Worm (Caenorhabditis elegans): ENCODE measurements around the gene nyn-1.

The nyn-1 gene

ce11 chrIV:13687631-13688030 is 816 bp upstream of the nyn-1 start:
- no peak for TF ChIP-seq flt-1 (GFP tag; IDR thresholded peaks at IDR 0.05)
- no peak for TF ChIP-seq ceh-36 (tag; optimal IDR thresholded peaks at IDR 0.05)
- no peak for TF ChIP-seq aly-1 (tag; optimal IDR thresholded peaks at IDR 0.05)
- no peak for TF ChIP-seq scrt-1 (GFP tag; IDR thresholded peaks at IDR 0.05)
- no peak for TF ChIP-seq ceh-13 (GFP tag; optimal IDR thresholded peaks at IDR 0.05)
- TF ChIP-seq tbx-11 (GFP tag; IDR thresholded peaks at IDR 0.05): no peak
- no peak for TF ChIP-seq ama-1 (optimal IDR thresholded peaks at IDR 0.05)
- TF ChIP-seq tbx-37 (GFP tag; conservative IDR thresholded peaks at IDR 0.05): no peak
- TF ChIP-seq hmg-4 (GFP tag; optimal IDR thresholded peaks at IDR 0.05): no peak
- TF ChIP-seq tra-4 (tag; optimal IDR thresholded peaks at IDR 0.05): no peak
- TF ChIP-seq ets-7 (tag; optimal IDR thresholded peaks at IDR 0.05): no peak
- TF ChIP-seq pes-1 (GFP tag; IDR thresholded peaks at IDR 0.05): no peak
- TF ChIP-seq sea-1 (GFP tag; conservative IDR thresholded peaks at IDR 0.05): no peak

ce11 chrIV:13684827-13685226 is 2.0 kb downstream of the nyn-1 start:
- TF ChIP-seq ceh-36 (tag; optimal IDR thresholded peaks at IDR 0.05) (no peak), B0310.2 (tag; optimal IDR thresholded peaks at IDR 0.05) (no peak), hnd-1 (tag; optimal IDR thresholded peaks at IDR 0.05) (no peak), tra-4 (tag; optimal IDR thresholded peaks at IDR 0.05) (no peak), tbx-11 (GFP tag; IDR thresholded peaks at IDR 0.05) (no peak), F13C5.2 (tag; optimal IDR thresholded peaks at IDR 0.05) (no peak), flt-1 (GFP tag; IDR thresholded peaks at IDR 0.05) (no peak)

- TF ChIP-seq scrt-1 (GFP tag; IDR thresholded peaks at IDR 0.05): no peak
- TF ChIP-seq aly-1 (tag; optimal IDR thresholded peaks at IDR 0.05): no peak
- no peak for TF ChIP-seq flt-1 (GFP tag; IDR thresholded peaks at IDR 0.05)
- no peak for TF ChIP-seq ceh-36 (tag; optimal IDR thresholded peaks at IDR 0.05)
- TF ChIP-seq hmbx-1 (tag; optimal IDR thresholded peaks at IDR 0.05): no peak
- no peak for TF ChIP-seq tbx-11 (GFP tag; IDR thresholded peaks at IDR 0.05)
- TF ChIP-seq ceh-13 (GFP tag; optimal IDR thresholded peaks at IDR 0.05): no peak
- TF ChIP-seq tra-4 (tag; optimal IDR thresholded peaks at IDR 0.05): no peak
- TF ChIP-seq hnd-1 (tag; optimal IDR thresholded peaks at IDR 0.05): no peak
- no peak for TF ChIP-seq tbx-37 (GFP tag; conservative IDR thresholded peaks at IDR 0.05)
- no peak for TF ChIP-seq pes-1 (GFP tag; IDR thresholded peaks at IDR 0.05)
- no peak for TF ChIP-seq F13C5.2 (tag; optimal IDR thresholded peaks at IDR 0.05)
- TF ChIP-seq sea-1 (GFP tag; conservative IDR thresholded peaks at IDR 0.05): no peak
- TF ChIP-seq B0310.2 (tag; optimal IDR thresholded peaks at IDR 0.05): no peak
- no peak for TF ChIP-seq ets-7 (tag; optimal IDR thresholded peaks at IDR 0.05)
These were observed 4.1 kb downstream of the nyn-1 start for ce11 chrIV:13682733-13683132.

ce11 chrIV:13679495-13679894 is 7.3 kb downstream of the nyn-1 start:
- TF ChIP-seq ceh-36 (tag; optimal IDR thresholded peaks at IDR 0.05): no peak
- no peak for TF ChIP-seq aly-1 (tag; optimal IDR thresholded peaks at IDR 0.05)
- no peak for TF ChIP-seq tbx-37 (GFP tag; conservative IDR thresholded peaks at IDR 0.05)
- no peak for TF ChIP-seq ets-7 (tag; optimal IDR thresholded peaks at IDR 0.05)
- no peak for TF ChIP-seq ceh-13 (GFP tag; optimal IDR thresholded peaks at IDR 0.05)
- no peak for TF ChIP-seq hmbx-1 (tag; optimal IDR thresholded peaks at IDR 0.05)
- TF ChIP-seq scrt-1 (GFP tag; IDR thresholded peaks at IDR 0.05): no peak
- no peak for TF ChIP-seq tbx-11 (GFP tag; IDR thresholded peaks at IDR 0.05)
- no peak for TF ChIP-seq ama-1 (optimal IDR thresholded peaks at IDR 0.05)
- no peak for TF ChIP-seq F13C5.2 (tag; optimal IDR thresholded peaks at IDR 0.05)
- TF ChIP-seq hmg-4 (GFP tag; optimal IDR thresholded peaks at IDR 0.05): no peak

- TF ChIP-seq hmbx-1 (tag; optimal IDR thresholded peaks at IDR 0.05): no peak
- TF ChIP-seq tra-4 (tag; optimal IDR thresholded peaks at IDR 0.05): no peak
- no peak for TF ChIP-seq F13C5.2 (tag; optimal IDR thresholded peaks at IDR 0.05)
- no peak for TF ChIP-seq scrt-1 (GFP tag; IDR thresholded peaks at IDR 0.05)
- no peak for TF ChIP-seq pes-1 (GFP tag; IDR thresholded peaks at IDR 0.05)
- no peak for TF ChIP-seq flt-1 (GFP tag; IDR thresholded peaks at IDR 0.05)
- TF ChIP-seq ceh-13 (GFP tag; optimal IDR thresholded peaks at IDR 0.05): no peak
- TF ChIP-seq sea-1 (GFP tag; conservative IDR thresholded peaks at IDR 0.05): no peak
- TF ChIP-seq ceh-36 (tag; optimal IDR thresholded peaks at IDR 0.05): no peak
- TF ChIP-seq ets-7 (tag; optimal IDR thresholded peaks at IDR 0.05): no peak
- TF ChIP-seq tbx-11 (GFP tag; IDR thresholded peaks at IDR 0.05): no peak
- no peak for TF ChIP-seq aly-1 (tag; optimal IDR thresholded peaks at IDR 0.05)
- no peak for TF ChIP-seq tbx-37 (GFP tag; conservative IDR thresholded peaks at IDR 0.05)
- no peak for TF ChIP-seq B0310.2 (tag; optimal IDR thresholded peaks at IDR 0.05)
- TF ChIP-seq hmg-4 (GFP tag; optimal IDR thresholded peaks at IDR 0.05): no peak
- no peak for TF ChIP-seq ama-1 (optimal IDR thresholded peaks at IDR 0.05)
- TF ChIP-seq hnd-1 (tag; optimal IDR thresholded peaks at IDR 0.05): no peak
These were observed 8.2 kb downstream of the nyn-1 start, which contains the start of gene srlf-26 for ce11 chrIV:13678649-13679048. Gene srlf-26, plus strand, starts transcription at chrIV:13678949.

- no peak for TF ChIP-seq F13C5.2 (tag; optimal IDR thresholded peaks at IDR 0.05)
- no peak for TF ChIP-seq hmg-4 (GFP tag; optimal IDR thresholded peaks at IDR 0.05)
These were observed 13.3 kb downstream of the nyn-1 start, which contains the start of gene oac-48 for ce11 chrIV:13673504-13673903. Gene oac-48, plus strand, starts transcription at chrIV:13673804.

- peak; percentile 55; the same call in 1 of the 2 replicates for TF ChIP-seq pes-1 (GFP tag; IDR thresholded peaks at IDR 0.05)
These were observed 18.8 kb downstream of the nyn-1 start for ce11 chrIV:13667975-13668374.

ce11 chrIV:13666849-13667430 is 19.9 kb downstream of the nyn-1 start, which contains the start of gene fbxa-215:
Gene fbxa-215, minus strand, starts transcription at chrIV:13666909.
- TF ChIP-seq scrt-1 (GFP tag; IDR thresholded peaks at IDR 0.05) (no peak), ama-1 (optimal IDR thresholded peaks at IDR 0.05) (no peak), sea-1 (GFP tag; conservative IDR thresholded peaks at IDR 0.05) (no peak), tbx-11 (GFP tag; IDR thresholded peaks at IDR 0.05) (no peak), ets-7 (tag; optimal IDR thresholded peaks at IDR 0.05) (no peak), hmg-4 (GFP tag; optimal IDR thresholded peaks at IDR 0.05) (no peak), ceh-13 (GFP tag; optimal IDR thresholded peaks at IDR 0.05) (no peak), aly-1 (tag; optimal IDR thresholded peaks at IDR 0.05) (no peak)
